Worm (Caenorhabditis elegans): ENCODE results near the gene F25H9.2.

F25H9.2 gene

DNA sequence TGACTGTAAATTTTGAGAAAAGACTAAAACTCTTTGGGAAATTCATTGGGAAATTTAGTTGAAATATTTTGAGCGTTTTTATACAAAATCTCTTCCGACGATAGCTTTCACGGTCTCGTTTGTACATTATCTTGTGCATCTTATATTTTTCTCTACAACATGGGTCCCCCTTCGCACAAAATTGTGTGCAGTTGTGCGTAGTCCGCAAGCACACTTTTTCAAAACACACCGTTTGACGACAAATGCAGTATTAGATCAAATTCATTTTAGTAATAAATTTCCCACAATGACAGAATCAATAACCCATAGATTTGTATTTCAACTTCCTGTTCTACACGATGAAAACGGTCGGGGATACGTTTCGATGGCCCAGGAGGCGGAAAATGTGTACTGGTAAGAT lies at the start of gene F25H9.2:
F25H9.2 (plus strand) TSS at position 226 of the 400 bp plus-strand sequence.
- no peak for TF ChIP-seq cog-1 (tag; optimal IDR thresholded peaks at IDR 0.05)
- no peak for TF ChIP-seq flt-1 (GFP tag; IDR thresholded peaks at IDR 0.05)
- no peak for TF ChIP-seq klf-2 (GFP tag; conservative IDR thresholded peaks at IDR 0.05)
- no peak for TF ChIP-seq ztf-29 (GFP tag; IDR thresholded peaks at IDR 0.05)
- TF ChIP-seq T22C8.4 (GFP tag; IDR thresholded peaks at IDR 0.05), result no peak
- TF ChIP-seq ref-1 (GFP tag; conservative IDR thresholded peaks at IDR 0.05), result no peak
- no peak for TF ChIP-seq tab-1 (GFP tag; IDR thresholded peaks at IDR 0.05)
- no peak for TF ChIP-seq ztf-23 (GFP tag; IDR thresholded peaks at IDR 0.05)
- TF ChIP-seq med-1 (GFP tag; optimal IDR thresholded peaks at IDR 0.05; ENCODE audit: insufficient read depth), result no peak

DNA sequence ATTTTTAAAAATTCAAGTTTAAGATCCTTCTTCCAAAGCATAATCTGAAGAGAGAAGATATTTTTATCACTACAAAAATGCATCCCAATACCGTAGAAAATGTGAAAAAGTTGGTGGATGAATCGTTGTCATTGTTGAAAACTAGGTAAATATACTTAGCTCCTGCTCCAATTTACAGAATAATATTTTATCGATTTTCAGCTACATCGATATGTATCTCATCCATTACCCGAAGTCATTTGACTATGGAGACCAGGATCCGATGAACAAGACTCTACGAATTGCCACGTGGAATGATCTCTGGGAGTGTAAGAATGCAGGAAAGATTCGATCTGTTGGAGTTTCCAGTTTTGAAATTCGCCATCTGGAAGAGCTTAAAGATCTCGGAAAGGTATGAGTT lies 49.4 kb upstream of the F25H9.2 start:
- TF ChIP-seq med-1 (GFP tag; optimal IDR thresholded peaks at IDR 0.05; ENCODE audit: insufficient read depth) (no peak), cog-1 (tag; optimal IDR thresholded peaks at IDR 0.05) (no peak), ztf-23 (GFP tag; IDR thresholded peaks at IDR 0.05) (no peak), T22C8.4 (GFP tag; IDR thresholded peaks at IDR 0.05) (no peak), klf-2 (GFP tag; conservative IDR thresholded peaks at IDR 0.05) (no peak), tab-1 (GFP tag; IDR thresholded peaks at IDR 0.05) (no peak), flt-1 (GFP tag; IDR thresholded peaks at IDR 0.05) (no peak), ref-1 (GFP tag; conservative IDR thresholded peaks at IDR 0.05) (no peak), ztf-29 (GFP tag; IDR thresholded peaks at IDR 0.05) (no peak)

ce11 chrV:13409089-13409488 lies 48.8 kb upstream of the F25H9.2 start:
- TF ChIP-seq flt-1 (GFP tag; IDR thresholded peaks at IDR 0.05), result no peak
- no peak for TF ChIP-seq cog-1 (tag; optimal IDR thresholded peaks at IDR 0.05)
- no peak for TF ChIP-seq ztf-23 (GFP tag; IDR thresholded peaks at IDR 0.05)
- no peak for TF ChIP-seq klf-2 (GFP tag; conservative IDR thresholded peaks at IDR 0.05)
- no peak for TF ChIP-seq med-1 (GFP tag; optimal IDR thresholded peaks at IDR 0.05; ENCODE audit: insufficient read depth)

ce11 chrV:13410688-13411087 lies 47.2 kb upstream of the F25H9.2 start, which contains the start of gene F53F1.4:
TSS of gene F53F1.4 (plus strand) at chrV:13411077.
- TF ChIP-seq med-1 (GFP tag; optimal IDR thresholded peaks at IDR 0.05; ENCODE audit: insufficient read depth) (no peak), klf-2 (GFP tag; conservative IDR thresholded peaks at IDR 0.05) (no peak), ztf-23 (GFP tag; IDR thresholded peaks at IDR 0.05) (no peak)

- TF ChIP-seq T22C8.4 (GFP tag; IDR thresholded peaks at IDR 0.05) (no peak), flt-1 (GFP tag; IDR thresholded peaks at IDR 0.05) (no peak)
Observed at ce11 chrV:13411225-13411991, 46.5 kb upstream of the F25H9.2 start.

DNA sequence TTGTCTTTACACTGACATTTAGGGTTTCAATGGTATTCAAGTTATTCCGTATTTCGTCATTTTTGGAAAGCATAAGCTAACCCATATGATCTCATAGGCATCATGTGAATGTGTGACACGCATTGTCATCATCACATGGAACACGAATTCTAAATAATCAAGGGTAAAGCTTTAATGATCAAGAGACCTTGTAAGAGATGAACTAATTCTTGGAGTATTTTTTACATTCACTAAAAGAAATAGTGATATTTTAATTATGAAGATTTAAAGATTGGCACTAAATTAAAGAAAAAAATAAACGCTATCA lies 45.9 kb upstream of the F25H9.2 start:
- TF ChIP-seq tab-1 (GFP tag; IDR thresholded peaks at IDR 0.05) (no peak), flt-1 (GFP tag; IDR thresholded peaks at IDR 0.05) (no peak), med-1 (GFP tag; optimal IDR thresholded peaks at IDR 0.05; ENCODE audit: insufficient read depth) (no peak), T22C8.4 (GFP tag; IDR thresholded peaks at IDR 0.05) (no peak), cog-1 (tag; optimal IDR thresholded peaks at IDR 0.05) (no peak), ref-1 (GFP tag; conservative IDR thresholded peaks at IDR 0.05) (no peak), ztf-29 (GFP tag; IDR thresholded peaks at IDR 0.05) (no peak), klf-2 (GFP tag; conservative IDR thresholded peaks at IDR 0.05) (no peak), ztf-23 (GFP tag; IDR thresholded peaks at IDR 0.05) (no peak)

DNA sequence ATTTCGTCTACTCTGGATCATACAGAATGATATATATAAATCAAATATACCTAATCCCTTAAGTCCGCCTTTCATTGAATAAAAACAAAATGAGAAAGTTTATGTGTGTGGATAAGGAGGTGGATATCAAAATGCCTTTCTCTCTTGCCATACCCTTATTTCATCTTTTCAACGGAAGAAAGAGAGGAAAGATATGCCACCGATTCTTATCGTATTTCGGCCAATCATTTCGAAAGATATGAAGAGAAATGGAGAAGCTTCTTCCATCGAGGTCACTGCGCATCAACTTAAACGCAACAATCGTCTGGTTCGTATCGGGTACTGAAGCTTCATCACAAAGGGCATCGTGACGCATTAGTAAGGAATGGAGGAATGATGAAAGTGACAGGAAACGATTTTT lies 44.6 kb upstream of the F25H9.2 start:
- TF ChIP-seq ztf-29 (GFP tag; IDR thresholded peaks at IDR 0.05), result no peak
- TF ChIP-seq klf-2 (GFP tag; conservative IDR thresholded peaks at IDR 0.05), result no peak
- no peak for TF ChIP-seq tab-1 (GFP tag; IDR thresholded peaks at IDR 0.05)
- no peak for TF ChIP-seq ztf-23 (GFP tag; IDR thresholded peaks at IDR 0.05)
- no peak for TF ChIP-seq cog-1 (tag; optimal IDR thresholded peaks at IDR 0.05)
- TF ChIP-seq flt-1 (GFP tag; IDR thresholded peaks at IDR 0.05), result no peak
- TF ChIP-seq T22C8.4 (GFP tag; IDR thresholded peaks at IDR 0.05), result no peak
- no peak for TF ChIP-seq ref-1 (GFP tag; conservative IDR thresholded peaks at IDR 0.05)
- no peak for TF ChIP-seq med-1 (GFP tag; optimal IDR thresholded peaks at IDR 0.05; ENCODE audit: insufficient read depth)

DNA sequence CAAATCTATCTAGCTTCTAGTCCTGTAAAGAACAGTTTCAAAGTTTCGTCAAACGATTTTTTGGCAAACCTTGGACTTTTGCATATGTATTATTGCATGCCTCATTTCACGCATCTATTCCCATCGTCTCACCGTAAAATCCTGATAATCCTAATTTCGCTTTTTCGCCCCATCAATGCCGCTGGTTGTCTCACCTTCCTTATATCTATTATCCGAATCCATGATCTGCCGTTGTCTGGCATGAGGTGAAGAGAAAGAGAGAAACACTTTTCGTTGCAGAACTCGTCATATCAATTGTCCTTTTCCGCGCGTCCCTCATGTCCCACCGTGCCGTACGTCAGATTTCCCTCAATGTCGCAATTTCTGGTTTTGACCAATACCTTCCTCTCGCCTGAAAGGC lies 43.3 kb upstream of the F25H9.2 start, which contains the start of gene cut-2:
cut-2 (plus strand) TSS at position 365 of the 400 bp plus-strand sequence.
- TF ChIP-seq cog-1 (tag; optimal IDR thresholded peaks at IDR 0.05), result no peak
- TF ChIP-seq med-1 (GFP tag; optimal IDR thresholded peaks at IDR 0.05; ENCODE audit: insufficient read depth), result no peak
- no peak for TF ChIP-seq ztf-23 (GFP tag; IDR thresholded peaks at IDR 0.05)
- TF ChIP-seq ref-1 (GFP tag; conservative IDR thresholded peaks at IDR 0.05), result no peak
- no peak for TF ChIP-seq ztf-29 (GFP tag; IDR thresholded peaks at IDR 0.05)
- no peak for TF ChIP-seq klf-2 (GFP tag; conservative IDR thresholded peaks at IDR 0.05)
- no peak for TF ChIP-seq tab-1 (GFP tag; IDR thresholded peaks at IDR 0.05)
- no peak for TF ChIP-seq flt-1 (GFP tag; IDR thresholded peaks at IDR 0.05)
- no peak for TF ChIP-seq T22C8.4 (GFP tag; IDR thresholded peaks at IDR 0.05)

- TF ChIP-seq med-1 (GFP tag; optimal IDR thresholded peaks at IDR 0.05; ENCODE audit: insufficient read depth) (no peak), tab-1 (GFP tag; IDR thresholded peaks at IDR 0.05) (no peak), flt-1 (GFP tag; IDR thresholded peaks at IDR 0.05) (no peak), ztf-29 (GFP tag; IDR thresholded peaks at IDR 0.05) (no peak), ref-1 (GFP tag; conservative IDR thresholded peaks at IDR 0.05) (no peak), klf-2 (GFP tag; conservative IDR thresholded peaks at IDR 0.05) (no peak; the same call in 1 of the 2 replicates), cog-1 (tag; optimal IDR thresholded peaks at IDR 0.05) (no peak), ztf-23 (GFP tag; IDR thresholded peaks at IDR 0.05) (no peak)
Observed at ce11 chrV:13415462-13415861, 42.4 kb upstream of the F25H9.2 start.

DNA sequence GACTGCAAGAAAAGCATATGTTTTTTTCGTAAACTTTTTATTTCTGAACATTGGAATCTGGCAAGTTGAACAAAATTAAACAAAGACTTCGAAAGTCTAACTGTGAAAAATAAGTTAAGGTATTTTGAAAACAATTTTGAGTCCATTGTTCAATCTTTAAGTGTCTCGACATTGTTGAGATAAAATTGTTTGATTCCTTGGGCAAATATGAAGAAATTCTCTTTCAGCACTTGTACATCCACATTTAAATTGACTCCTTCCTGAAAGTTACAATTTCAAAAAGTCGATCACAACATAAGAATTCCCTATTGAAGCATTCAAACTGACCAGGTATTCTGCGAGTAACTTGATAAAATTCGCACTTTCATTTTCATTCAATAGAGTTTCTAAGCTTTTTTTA lies 41.8 kb upstream of the F25H9.2 start:
- TF ChIP-seq cog-1 (tag; optimal IDR thresholded peaks at IDR 0.05), result no peak
- no peak for TF ChIP-seq tab-1 (GFP tag; IDR thresholded peaks at IDR 0.05)
- no peak for TF ChIP-seq flt-1 (GFP tag; IDR thresholded peaks at IDR 0.05)
- no peak for TF ChIP-seq ref-1 (GFP tag; conservative IDR thresholded peaks at IDR 0.05)
- no peak for TF ChIP-seq klf-2 (GFP tag; conservative IDR thresholded peaks at IDR 0.05)
- TF ChIP-seq ztf-29 (GFP tag; IDR thresholded peaks at IDR 0.05), result no peak
- no peak for TF ChIP-seq T22C8.4 (GFP tag; IDR thresholded peaks at IDR 0.05)
- no peak for TF ChIP-seq med-1 (GFP tag; optimal IDR thresholded peaks at IDR 0.05; ENCODE audit: insufficient read depth)
- no peak for TF ChIP-seq ztf-23 (GFP tag; IDR thresholded peaks at IDR 0.05)
